Worm (Caenorhabditis elegans) whole organism, late embryonic: ENCODE data around the gene sid-2.

Source experiments
- C08G9.2 ChIP-seq: sonication (generic microtip); optimal IDR thresholded peaks from 2 replicates; lab custom pipeline; 2016; ENCODE audit warnings: mild to moderate bottlenecking, missing genetic modification characterization, moderate library complexity, missing compliant biosample characterization
- K09A11.1 ChIP-seq: sonication (generic microtip); optimal IDR thresholded peaks from 2 replicates; lab custom pipeline; 2017; ENCODE audit warnings: antibody characterized with exemption, mild to moderate bottlenecking, missing genetic modification characterization, missing compliant biosample characterization; ENCODE audit not compliant: insufficient read depth
- T23F11.4 ChIP-seq: fragments of 200-800 bp; sonication (Bioruptor generic); optimal IDR thresholded peaks from 2 replicates; lab custom pipeline; 2018; ENCODE audit warnings: mild to moderate bottlenecking, missing genetic modification characterization, missing compliant biosample characterization
- Y22D7AL.16 ChIP-seq: sonication (generic microtip); optimal IDR thresholded peaks from 2 replicates; lab custom pipeline; 2016; ENCODE audit warnings: missing genetic modification characterization, missing compliant biosample characterization
- ceh-14 ChIP-seq: sonication (generic microtip); optimal IDR thresholded peaks from 2 replicates; lab custom pipeline; 2016; ENCODE audit warnings: missing genotype, missing genetic modification characterization, missing compliant biosample characterization
- ceh-19 ChIP-seq: fragments of 200-800 bp; sonication (Bioruptor generic); optimal IDR thresholded peaks from 2 replicates; lab custom pipeline; 2018; ENCODE audit warnings: mild to moderate bottlenecking, missing genetic modification characterization, missing compliant biosample characterization
- ceh-22 ChIP-seq: sonication (generic microtip); optimal IDR thresholded peaks from 2 replicates; lab custom pipeline; 2017; ENCODE audit warnings: missing biosample characterization, missing genetic modification characterization
- ceh-30 ChIP-seq: fragments of 150-350 bp; optimal IDR thresholded peaks from 2 replicates; lab custom pipeline; 2014; ENCODE audit warnings: missing biosample characterization, missing genetic modification characterization
- ceh-34 ChIP-seq: sonication (generic microtip); optimal IDR thresholded peaks from 2 replicates; lab custom pipeline; 2016; ENCODE audit warnings: mild to moderate bottlenecking, missing genetic modification characterization, missing compliant biosample characterization
- che-1 ChIP-seq: sonication (generic microtip); optimal IDR thresholded peaks from 2 replicates; lab custom pipeline; 2016; ENCODE audit warnings: mild to moderate bottlenecking, missing genetic modification characterization, missing compliant biosample characterization
- dmd-4 ChIP-seq: sonication (generic microtip); optimal IDR thresholded peaks from 2 replicates; lab custom pipeline; 2016; ENCODE audit warnings: borderline replicate concordance, missing genetic modification characterization, missing compliant biosample characterization
- dve-1 ChIP-seq: sonication (generic microtip); optimal IDR thresholded peaks from 2 replicates; lab custom pipeline; 2017; ENCODE audit warnings: antibody characterized with exemption, mild to moderate bottlenecking, missing genetic modification characterization, missing compliant biosample characterization
- elt-4 ChIP-seq: sonication (generic microtip); optimal IDR thresholded peaks from 2 replicates; lab custom pipeline; 2016; ENCODE audit warnings: missing genetic modification characterization, missing compliant biosample characterization
- ets-4 ChIP-seq: sonication (generic microtip); optimal IDR thresholded peaks from 2 replicates; lab custom pipeline; 2016; ENCODE audit warnings: missing genetic modification characterization, missing compliant biosample characterization
- eyg-1 ChIP-seq: sonication (generic microtip); optimal IDR thresholded peaks from 2 replicates; lab custom pipeline; 2016; ENCODE audit warnings: missing genotype, missing genetic modification characterization, missing compliant biosample characterization
- fkh-10 ChIP-seq: fragments of 150-350 bp; optimal IDR thresholded peaks from 2 replicates; lab custom pipeline; 2014; ENCODE audit warnings: missing biosample characterization, missing genetic modification reagents, missing genetic modification characterization
- gmeb-2 ChIP-seq: sonication (generic microtip); optimal IDR thresholded peaks from 2 replicates; lab custom pipeline; 2016; ENCODE audit warnings: missing genetic modification characterization, inconsistent platforms, missing compliant biosample characterization
- hlh-15 ChIP-seq: sonication (generic microtip); optimal IDR thresholded peaks from 2 replicates; lab custom pipeline; 2016; ENCODE audit warnings: missing genetic modification characterization, missing compliant biosample characterization
- lim-6 ChIP-seq: sonication (generic microtip); optimal IDR thresholded peaks from 2 replicates; lab custom pipeline; 2016; ENCODE audit warnings: missing genetic modification characterization, missing compliant biosample characterization
- nhr-232 ChIP-seq: sonication (generic microtip); optimal IDR thresholded peaks from 2 replicates; lab custom pipeline; 2016; ENCODE audit warnings: missing genetic modification characterization, missing compliant biosample characterization
- npax-4 ChIP-seq: sonication (generic microtip); optimal IDR thresholded peaks from 2 replicates; lab custom pipeline; 2016; ENCODE audit warnings: missing genetic modification characterization, missing compliant biosample characterization
- pax-1 ChIP-seq: fragments of 150-350 bp; optimal IDR thresholded peaks from 2 replicates; lab custom pipeline; 2014; ENCODE audit warnings: missing biosample characterization, missing genetic modification characterization
- pha-2 ChIP-seq: sonication (generic microtip); optimal IDR thresholded peaks from 2 replicates; lab custom pipeline; 2017; ENCODE audit warnings: mild to moderate bottlenecking, missing genetic modification characterization, missing compliant biosample characterization
- ref-2 ChIP-seq: sonication (generic microtip); optimal IDR thresholded peaks from 2 replicates; lab custom pipeline; 2016; ENCODE audit warnings: missing genetic modification characterization, missing compliant biosample characterization
- sdc-2 ChIP-seq: sonication (generic microtip); optimal IDR thresholded peaks from 2 replicates; lab custom pipeline; 2016; ENCODE audit warnings: missing genotype, missing genetic modification characterization, missing compliant biosample characterization
- sox-4 ChIP-seq: sonication (generic microtip); optimal IDR thresholded peaks from 2 replicates; lab custom pipeline; 2017; ENCODE audit warnings: mild to moderate bottlenecking, missing genetic modification characterization, inconsistent platforms, missing compliant biosample characterization
- syd-9 ChIP-seq: sonication (generic microtip); optimal IDR thresholded peaks from 2 replicates; lab custom pipeline; 2016; ENCODE audit warnings: mild to moderate bottlenecking, missing genetic modification characterization, moderate library complexity, missing compliant biosample characterization
- tbx-2 ChIP-seq: sonication (generic microtip); optimal IDR thresholded peaks from 2 replicates; lab custom pipeline; 2016; ENCODE audit warnings: missing genetic modification characterization, missing compliant biosample characterization
- tbx-7 ChIP-seq: sonication (generic microtip); optimal IDR thresholded peaks from 2 replicates; lab custom pipeline; 2016; ENCODE audit warnings: missing genotype, missing genetic modification characterization, missing compliant biosample characterization
- ttx-3 ChIP-seq: sonication (generic microtip); optimal IDR thresholded peaks from 2 replicates; lab custom pipeline; 2016; ENCODE audit warnings: missing genetic modification reagents, missing genetic modification characterization, missing compliant biosample characterization
- unc-3 ChIP-seq, 2 experiments: fragments of 200-800 bp in 1 of 2; sonication (Bioruptor generic) in 1 of 2; sonication (generic microtip) in 1 of 2; conservative IDR thresholded peaks in 1 of 2; optimal IDR thresholded peaks in 1 of 2; 2 replicates each; pipeline versions ENCODE4 v1.3.6 to Lab custom; 2016 to 2022; ENCODE audit warnings: missing compliant biosample characterization in 2 of 2, missing genetic modification characterization in 2 of 2, missing genetic modification reagents in 1 of 2
- unc-55 ChIP-seq: sonication (generic microtip); optimal IDR thresholded peaks from 2 replicates; lab custom pipeline; 2017; ENCODE audit warnings: missing biosample characterization, missing genetic modification reagents, missing genetic modification characterization

The sid-2 gene

ce11 chrIII:13654950-13655349 lies 24.3 kb upstream of the sid-2 start:
- TF ChIP-seq ref-2 = peak; percentile 5
- no peak for TF ChIP-seq K09A11.1 (tag; lab: Kevin White, UChicago)

- no peak for TF ChIP-seq sdc-2
- TF ChIP-seq dmd-4 (tag; lab: Kevin White, UChicago) = no peak
- no peak for TF ChIP-seq ttx-3 (tag; lab: Kevin White, UChicago)
- TF ChIP-seq ceh-34 = no peak
- no peak for TF ChIP-seq sox-4
- TF ChIP-seq pax-1 (tag; lab: Kevin White, UChicago) = no peak
- no peak for TF ChIP-seq C08G9.2
- TF ChIP-seq syd-9 (tag; lab: Kevin White, UChicago) = no peak
- TF ChIP-seq unc-3 (GFP tag; conservative IDR thresholded peaks at IDR 0.05; lab: Robert Waterston, UW) = no peak
- no peak for TF ChIP-seq unc-3 (tag; optimal IDR thresholded peaks at IDR 0.05; lab: Kevin White, UChicago)
- TF ChIP-seq gmeb-2 (tag; lab: Kevin White, UChicago) = no peak
- no peak for TF ChIP-seq Y22D7AL.16 (tag; lab: Kevin White, UChicago)
- no peak for TF ChIP-seq nhr-232 (tag; lab: Kevin White, UChicago)
- TF ChIP-seq pha-2 = no peak
- TF ChIP-seq lim-6 (tag; lab: Kevin White, UChicago) = no peak
Measured at ce11 chrIII:13656680-13657079, 22.6 kb upstream of the sid-2 start.

- TF ChIP-seq ets-4 (peak; percentile 24), pha-2 (peak; percentile 24), ceh-19 (no peak), tbx-2 (peak; percentile 33)
- TF ChIP-seq, all 69 proteins: peak for 3
Measured at ce11 chrIII:13657975-13658374, 21.3 kb upstream of the sid-2 start.

- no peak for TF ChIP-seq T23F11.4 (GFP tag; lab: Kevin White, UChicago)
- TF ChIP-seq ceh-14 (tag; lab: Kevin White, UChicago) = no peak
- no peak for TF ChIP-seq ceh-19
- TF ChIP-seq unc-55 (GFP tag; lab: Kevin White, UChicago) = peak; percentile 33
- no peak for TF ChIP-seq hlh-15 (tag; lab: Kevin White, UChicago)
- no peak for TF ChIP-seq eyg-1 (tag; lab: Kevin White, UChicago)
Measured at ce11 chrIII:13659028-13659427, 20.2 kb upstream of the sid-2 start.

ce11 chrIII:13660123-13660522 lies 19.1 kb upstream of the sid-2 start:
- TF ChIP-seq npax-4 (tag; lab: Kevin White, UChicago) (no peak), dve-1 (no peak)
- TF ChIP-seq, all 69 proteins: peak for 0

ce11 chrIII:13666406-13666805 lies 12.8 kb upstream of the sid-2 start:
- no peak for TF ChIP-seq che-1
- TF ChIP-seq ceh-30 (tag; lab: Kevin White, UChicago) = no peak
- TF ChIP-seq C08G9.2 = no peak
- no peak for TF ChIP-seq elt-4 (tag; lab: Kevin White, UChicago)
- TF ChIP-seq tbx-7 (tag; lab: Kevin White, UChicago) = no peak
- TF ChIP-seq ceh-22 (tag; lab: Kevin White, UChicago) = no peak
- TF ChIP-seq, all 69 proteins: peak for 0

- TF ChIP-seq fkh-10 (GFP tag; lab: Kevin White, UChicago) (no peak), ceh-14 (tag; lab: Kevin White, UChicago) (no peak)
Measured at ce11 chrIII:13667739-13668138, 11.5 kb upstream of the sid-2 start, which contains the start of gene flp-15. TSS of gene flp-15 (minus strand) at chrIII:13667839.
